Worm (Caenorhabditis elegans): ENCODE results near the gene nspc-7.
"Not testable (repeated sequence)": the region's sequence is repeated elsewhere in the genome, so short reads cannot be mapped to it uniquely, and the experiment has no call there.

ce11 chrX:8535006-8535405 lies 6.7 kb upstream of the nspc-7 start, which contains the start of gene nspc-1:
- TF ChIP-seq ztf-11 (tag; optimal IDR thresholded peaks at IDR 0.05); ama-1 (optimal IDR thresholded peaks at IDR 0.05): not testable (repeated sequence)
